Fruit fly (Drosophila melanogaster) whole organism, embryonic: Measurements from ENCODE around the gene CG9372.

Experiments used
- CG10267 ChIP-seq: fragments of 200-800 bp; sonication (Bioruptor generic); optimal IDR thresholded peaks from 2 replicates; lab custom pipeline; 2018; ENCODE audit warnings: missing biosample characterization, mild to moderate bottlenecking, missing genetic modification characterization, moderate library complexity
- CG10543 ChIP-seq: fragments of 200-800 bp; sonication (Bioruptor generic); optimal IDR thresholded peaks from 3 replicates; lab custom pipeline; 2017; ENCODE audit warnings: missing biosample characterization, mild to moderate bottlenecking, missing genetic modification characterization, moderate library complexity
- CG13287 ChIP-seq: fragments of 200-800 bp; sonication (Bioruptor generic); IDR thresholded peaks from 2 replicates; pipeline ENCODE4 v1.3.6; 2022; ENCODE audit warnings: missing biosample characterization, missing genetic modification characterization; ENCODE audit not compliant: partially characterized antibody
- CG13296 ChIP-seq: fragments of 200-800 bp; sonication (Bioruptor generic); optimal IDR thresholded peaks from 3 replicates; lab custom pipeline; 2018; ENCODE audit warnings: missing biosample characterization, mild to moderate bottlenecking, missing genetic modification characterization
- CG14710 ChIP-seq: fragments of 200-800 bp; sonication (Bioruptor generic); optimal IDR thresholded peaks from 3 replicates; lab custom pipeline; 2019; ENCODE audit warnings: missing biosample characterization, mild to moderate bottlenecking, missing genetic modification characterization, moderate library complexity
- CG15514 ChIP-seq: fragments of 200-800 bp; sonication (Bioruptor generic); optimal IDR thresholded peaks from 3 replicates; lab custom pipeline; 2017; ENCODE audit warnings: missing biosample characterization, missing genetic modification characterization, mild to moderate bottlenecking, moderate library complexity, missing genetic modification reagents
- CG15601 ChIP-seq: fragments of 200-800 bp; sonication (Bioruptor generic); optimal IDR thresholded peaks from 3 replicates; lab custom pipeline; 2019; ENCODE audit warnings: missing biosample characterization, mild to moderate bottlenecking, missing genetic modification characterization, moderate library complexity
- CG1603 ChIP-seq: fragments of 200-800 bp; sonication (Bioruptor generic); optimal IDR thresholded peaks from 2 replicates; lab custom pipeline; 2019; ENCODE audit warnings: missing biosample characterization, mild to moderate bottlenecking, missing genetic modification characterization, moderate library complexity
- CG2116 ChIP-seq: fragments of 200-800 bp; sonication (Bioruptor generic); optimal IDR thresholded peaks from 3 replicates; lab custom pipeline; 2018; ENCODE audit warnings: missing biosample characterization, mild to moderate bottlenecking, missing genetic modification characterization
- CG2120 ChIP-seq: fragments of 200-800 bp; sonication (Bioruptor generic); optimal IDR thresholded peaks from 3 replicates; lab custom pipeline; 2016; ENCODE audit warnings: missing biosample characterization, missing genetic modification characterization
- CG2712 ChIP-seq: fragments of 200-800 bp; optimal IDR thresholded peaks from 3 replicates; lab custom pipeline; 2019; ENCODE audit warnings: missing biosample characterization, mild to moderate bottlenecking, missing genetic modification characterization, moderate library complexity
- CG30403 ChIP-seq: fragments of 200-800 bp; sonication (Bioruptor generic); optimal IDR thresholded peaks from 3 replicates; lab custom pipeline; 2016; ENCODE audit warnings: missing biosample characterization, missing genetic modification characterization
- CG31441 ChIP-seq: fragments of 200-800 bp; sonication (Bioruptor generic); IDR thresholded peaks from 2 replicates; pipeline ENCODE4 v1.3.6; 2022; ENCODE audit warnings: missing biosample characterization, missing genetic modification characterization
- CG32767 ChIP-seq: fragments of 200-800 bp; sonication (Bioruptor generic); IDR thresholded peaks from 2 replicates; pipeline ENCODE4 v1.3.6; 2022; ENCODE audit warnings: missing biosample characterization, missing genetic modification characterization
- CG4360 ChIP-seq: fragments of 200-800 bp; sonication (Bioruptor generic); IDR thresholded peaks from 2 replicates; pipeline ENCODE4 v1.3.6; 2022; ENCODE audit warnings: missing biosample characterization, missing genetic modification characterization
- CG5953 ChIP-seq: fragments of 200-800 bp; sonication (Bioruptor generic); IDR thresholded peaks from 2 replicates; pipeline ENCODE4 v1.3.6; 2022; ENCODE audit warnings: missing biosample characterization, missing genetic modification characterization
- CG6272 ChIP-seq: fragments of 200-800 bp; sonication (Bioruptor generic); IDR thresholded peaks from 2 replicates; pipeline ENCODE4 v1.3.6; 2022; ENCODE audit warnings: missing biosample characterization, missing genetic modification characterization
- CG8290 ChIP-seq, 3 experiments: fragments of 200-800 bp; sonication (Bioruptor generic); optimal IDR thresholded peaks; 2 replicates each; lab custom pipeline; 2016 to 2019; ENCODE audit warnings: missing biosample characterization in 3 of 3, missing genetic modification characterization in 3 of 3, mild to moderate bottlenecking in 2 of 3, moderate library complexity in 1 of 3
- CG8924 ChIP-seq: fragments of 200-800 bp; optimal IDR thresholded peaks from 3 replicates; lab custom pipeline; 2019; ENCODE audit warnings: missing biosample characterization, mild to moderate bottlenecking, missing genetic modification characterization, moderate library complexity
- CG9797 ChIP-seq: fragments of 200-800 bp; sonication (Bioruptor generic); optimal IDR thresholded peaks from 3 replicates; lab custom pipeline; 2018; ENCODE audit warnings: missing biosample characterization, mild to moderate bottlenecking, missing genetic modification characterization
- CoRest ChIP-seq: fragments of 200-800 bp; sonication (Bioruptor generic); optimal IDR thresholded peaks from 3 replicates; lab custom pipeline; 2018; ENCODE audit warnings: missing biosample characterization, mild to moderate bottlenecking, missing genetic modification characterization, moderate library complexity
- D ChIP-seq, 2 experiments: fragments of 200-800 bp in 1 of 2; fragments of >200 bp in 1 of 2; sonication (Bioruptor generic) in 1 of 2; optimal IDR thresholded peaks; 2 replicates in 1 of 2; 3 replicates in 1 of 2; lab custom pipeline; 2017; ENCODE audit warnings: mild to moderate bottlenecking in 1 of 2, missing biosample characterization in 1 of 2, missing genetic modification characterization in 1 of 2, missing genetic modification reagents in 1 of 2
- Dll ChIP-seq: fragments of 200-800 bp; sonication (Bioruptor generic); IDR thresholded peaks from 4 replicates; pipeline ENCODE4 v1.3.6; 2022; ENCODE audit warnings: missing biosample characterization, missing genetic modification characterization; ENCODE audit not compliant: partially characterized antibody
- E2f2 ChIP-seq: fragments of 200-800 bp; sonication (Bioruptor generic); IDR thresholded peaks from 2 replicates; pipeline ENCODE4 v1.3.6; 2022; ENCODE audit warnings: missing biosample characterization, missing genetic modification characterization
- Fer1 ChIP-seq: fragments of 200-800 bp; sonication (Bioruptor generic); optimal IDR thresholded peaks from 2 replicates; lab custom pipeline; 2017; ENCODE audit warnings: missing biosample characterization, mild to moderate bottlenecking, missing genetic modification characterization
- Fer3 ChIP-seq: fragments of 200-800 bp; sonication (Bioruptor generic); optimal IDR thresholded peaks from 2 replicates; lab custom pipeline; 2018; ENCODE audit warnings: missing biosample characterization, mild to moderate bottlenecking, missing genetic modification characterization, moderate library complexity
- MBD-R2 ChIP-seq: fragments of 200-800 bp; sonication (Bioruptor generic); IDR thresholded peaks from 2 replicates; pipeline ENCODE4 v1.3.6; 2022; ENCODE audit warnings: missing biosample characterization, missing genetic modification characterization
- MESR4 ChIP-seq: fragments of 200-800 bp; sonication (Bioruptor generic); optimal IDR thresholded peaks from 2 replicates; lab custom pipeline; 2018; ENCODE audit warnings: missing biosample characterization, mild to moderate bottlenecking, missing genetic modification characterization, moderate library complexity
- Max ChIP-seq: fragments of 200-800 bp; sonication (Bioruptor generic); optimal IDR thresholded peaks from 2 replicates; lab custom pipeline; 2016; ENCODE audit warnings: missing biosample characterization, mild to moderate bottlenecking, missing genetic modification characterization
- Optix ChIP-seq: fragments of 200-800 bp; sonication (Bioruptor generic); IDR thresholded peaks from 3 replicates; pipeline ENCODE4 v1.3.6; 2022; ENCODE audit warnings: missing biosample characterization, missing genetic modification characterization
- PHDP ChIP-seq: fragments of 200-800 bp; sonication (Bioruptor generic); optimal IDR thresholded peaks from 3 replicates; lab custom pipeline; 2018; ENCODE audit warnings: missing biosample characterization, mild to moderate bottlenecking, missing genetic modification characterization, moderate library complexity
- Sin3A ChIP-seq: fragments of >200 bp; optimal IDR thresholded peaks from 2 replicates; lab custom pipeline; 2018
- bsh ChIP-seq, 2 experiments: fragments of 200-800 bp; sonication (Bioruptor generic); optimal IDR thresholded peaks; 2 replicates each; lab custom pipeline; 2017 to 2018; ENCODE audit warnings: mild to moderate bottlenecking in 2 of 2, missing biosample characterization in 2 of 2, missing genetic modification characterization in 2 of 2, moderate library complexity in 1 of 2
- chinmo ChIP-seq: fragments of 200-800 bp; sonication (Bioruptor generic); IDR thresholded peaks from 4 replicates; pipeline ENCODE4 v1.3.6; 2022; ENCODE audit warnings: missing biosample characterization, missing genetic modification characterization; ENCODE audit not compliant: partially characterized antibody
- crol ChIP-seq: fragments of 200-800 bp; sonication (Bioruptor generic); IDR thresholded peaks from 2 replicates; pipeline ENCODE4 v1.3.6; 2022; ENCODE audit warnings: missing biosample characterization, missing genetic modification characterization
- cwo ChIP-seq: fragments of 200-800 bp; sonication (Bioruptor generic); optimal IDR thresholded peaks from 3 replicates; lab custom pipeline; 2017; ENCODE audit warnings: missing biosample characterization, missing genetic modification characterization, mild to moderate bottlenecking, moderate library complexity, missing genetic modification reagents
- gsb-n ChIP-seq: fragments of 200-800 bp; sonication (Bioruptor generic); optimal IDR thresholded peaks from 3 replicates; lab custom pipeline; 2018; ENCODE audit warnings: missing biosample characterization, mild to moderate bottlenecking, missing genetic modification characterization
- insv ChIP-seq, 2 experiments: fragments of 200-800 bp; sonication (Bioruptor generic); optimal IDR thresholded peaks; 3 replicates each; lab custom pipeline; 2016 to 2018; ENCODE audit warnings: missing biosample characterization in 2 of 2, missing genetic modification characterization in 2 of 2
- lbe ChIP-seq: fragments of 200-800 bp; sonication (Bioruptor generic); optimal IDR thresholded peaks from 2 replicates; lab custom pipeline; 2016; ENCODE audit warnings: missing biosample characterization, mild to moderate bottlenecking, missing genetic modification characterization
- nmo ChIP-seq: fragments of 200-800 bp; sonication (Bioruptor generic); optimal IDR thresholded peaks from 2 replicates; lab custom pipeline; 2018; ENCODE audit warnings: missing biosample characterization, mild to moderate bottlenecking, missing genetic modification characterization, moderate library complexity
- org-1 ChIP-seq: fragments of 200-800 bp; sonication (Bioruptor generic); optimal IDR thresholded peaks from 2 replicates; lab custom pipeline; 2017; ENCODE audit warnings: missing biosample characterization, missing genetic modification characterization
- pb ChIP-seq: fragments of 200-800 bp; sonication (Bioruptor generic); optimal IDR thresholded peaks from 3 replicates; lab custom pipeline; 2016; ENCODE audit warnings: missing biosample characterization, missing genetic modification characterization
- repo ChIP-seq: fragments of 200-800 bp; sonication (Bioruptor generic); optimal IDR thresholded peaks from 2 replicates; lab custom pipeline; 2016; ENCODE audit warnings: missing biosample characterization, missing genetic modification characterization
- stwl ChIP-seq: fragments of 200-800 bp; sonication (Bioruptor generic); optimal IDR thresholded peaks from 3 replicates; lab custom pipeline; 2018; ENCODE audit warnings: missing biosample characterization, mild to moderate bottlenecking, missing genetic modification characterization, moderate library complexity
- trem ChIP-seq: fragments of 200-800 bp; optimal IDR thresholded peaks from 3 replicates; lab custom pipeline; 2019; ENCODE audit warnings: missing biosample characterization, mild to moderate bottlenecking, missing genetic modification characterization, moderate library complexity

CG9372 gene

dm6 chr3L:19636821-19637460 lies 30.9 kb downstream of the CG9372 start (continued):
- TF ChIP-seq cwo (GFP tag; lab: Kevin White, UChicago) (no peak), CG31441 (GFP tag; lab: Robert Waterston, UW) (peak; percentile 69)

- TF ChIP-seq CG10543 (GFP tag; lab: Kevin White, UChicago) (no peak), nmo (peak; percentile 4), Dll (peak; percentile 46; the same call in 1 of the 4 replicates), CG2116 (peak; percentile 37), chinmo (peak; percentile 55; the same call in 2 of the 4 replicates), CG4360 (GFP tag; lab: Robert Waterston, UW) (0 out of 2 replicates have a peak, but pooled peaks have one; percentile 43), Fer1 (GFP tag; lab: Kevin White, UChicago) (peak; percentile 29), CG5953 (no peak), E2f2 (GFP tag; lab: Robert Waterston, UW) (peak; percentile 97), Optix (0 out of 3 replicates have a peak, but pooled peaks have one; percentile 17), CG15601 (tag; lab: Kevin White, UChicago) (peak; percentile 26), stwl (peak; percentile 73), trem (tag; lab: Kevin White, UChicago) (peak; percentile 78), CG2120 (GFP tag; lab: Kevin White, UChicago) (peak; percentile 28), org-1 (no peak), CG2712 (tag; lab: Kevin White, UChicago) (peak; percentile 6), bsh (GFP tag; optimal IDR thresholded peaks at IDR 0.05; lab: Kevin White, UChicago) (peak in 1 of 2 experiments; percentile 5), repo (GFP tag; lab: Kevin White, UChicago) (no peak), lbe (peak; percentile 24), CG30403 (peak; percentile 8), CG32767 (no peak), Fer3 (tag; lab: Kevin White, UChicago) (no peak), CG10267 (peak; percentile 94), pb (no peak), insv (GFP tag; optimal IDR thresholded peaks at IDR 0.05; lab: Kevin White, UChicago) (peak in 1 of 2 experiments; percentile 0), CoRest (tag; lab: Kevin White, UChicago) (peak; percentile 18), CG15514 (GFP tag; lab: Kevin White, UChicago) (peak; percentile 29), CG8290 (GFP tag; optimal IDR thresholded peaks at IDR 0.05; lab: Kevin White, UChicago) (no peak), CG8290 (tag; optimal IDR thresholded peaks at IDR 0.05; lab: Kevin White, UChicago) (peak in 1 of 2 experiments; percentile 18), CG9797 (GFP tag; lab: Kevin White, UChicago) (peak; percentile 89), D (optimal IDR thresholded peaks at IDR 0.05; lab: Kevin White, UChicago) (peak; percentile 45), D (GFP tag; optimal IDR thresholded peaks at IDR 0.05; lab: Kevin White, UChicago) (no peak), Sin3A (lab: Kevin White, UChicago) (peak; percentile 2), CG8924 (tag; lab: Kevin White, UChicago) (peak; percentile 21), gsb-n (tag; lab: Kevin White, UChicago) (peak; percentile 41), CG13287 (GFP tag; lab: Robert Waterston, UW) (peak; percentile 41; the same call in 1 of the 2 replicates), CG14710 (tag; lab: Kevin White, UChicago) (peak; percentile 46), PHDP (tag; lab: Kevin White, UChicago) (peak; percentile 13), CG1603 (tag; lab: Kevin White, UChicago) (peak; percentile 49), crol (GFP tag; lab: Robert Waterston, UW) (peak; percentile 57; the same call in 1 of the 2 replicates), CG13296 (GFP tag; lab: Kevin White, UChicago) (no peak), MBD-R2 (GFP tag; lab: Robert Waterston, UW) (peak; percentile 74), MESR4 (GFP tag; lab: Kevin White, UChicago) (peak; percentile 75), Max (peak; percentile 7), CG6272 (no peak)
These were observed 36.5 kb downstream of the CG9372 start, which contains the start of gene Rnf146 for dm6 chr3L:19642448-19643020. TSS of gene Rnf146 (minus strand) at chr3L:19642816.
